Worm (Caenorhabditis elegans) whole organism, young adult: Measurements from ENCODE around the gene ugt-1.

Source experiments
- B0019.2 ChIP-seq: fragments of 200-800 bp; sonication (Bioruptor generic); conservative IDR thresholded peaks from 2 replicates; pipeline ENCODE4 v1.3.6; 2022; ENCODE audit warnings: missing genetic modification reagents, missing genetic modification characterization, missing compliant biosample characterization
- B0035.1 ChIP-seq: sonication (generic microtip); optimal IDR thresholded peaks from 2 replicates; lab custom pipeline; 2016; ENCODE audit warnings: missing genetic modification characterization, mild to moderate bottlenecking, missing compliant biosample characterization, missing genotype, missing genetic modification reagents
- C06A6.2 ChIP-seq: fragments of 200-800 bp; sonication (Bioruptor generic); conservative IDR thresholded peaks from 2 replicates; pipeline ENCODE4 v1.3.6; 2022; ENCODE audit warnings: missing genetic modification characterization, missing compliant biosample characterization
- attf-6 ChIP-seq: fragments of 200-800 bp; sonication (Bioruptor generic); IDR thresholded peaks from 2 replicates; pipeline ENCODE4 v1.3.6; 2022; ENCODE audit warnings: missing genetic modification reagents, missing genetic modification characterization, missing compliant biosample characterization
- ceh-40 ChIP-seq: fragments of 200-800 bp; sonication (Bioruptor generic); IDR thresholded peaks from 2 replicates; pipeline ENCODE4 v1.3.6; 2022; ENCODE audit warnings: missing genetic modification characterization, missing compliant biosample characterization
- lin-54 ChIP-seq: fragments of 200-800 bp; sonication (Bioruptor generic); optimal IDR thresholded peaks from 2 replicates; lab custom pipeline; 2018; ENCODE audit warnings: mild to moderate bottlenecking, missing genetic modification characterization, missing compliant biosample characterization

- TF ChIP-seq attf-6 (GFP tag; lab: Robert Waterston, UW) (no peak), B0019.2 (GFP tag; lab: Robert Waterston, UW) (no peak), lin-54 (GFP tag; lab: Kevin White, UChicago) (no peak), ceh-40 (GFP tag; lab: Robert Waterston, UW) (no peak), C06A6.2 (no peak), B0035.1 (tag; lab: Kevin White, UChicago) (no peak)
These were observed 45.4 kb upstream of the ugt-1 start, which contains the start of gene K07C5.9 for ce11 chrV:10350054-10350453.
